Fruit fly (Drosophila melanogaster) whole organism, adult: ENCODE measurements around the gene sky.

Experiments used
- CG11617 ChIP-seq: fragments of 200-800 bp; sonication (Bioruptor generic); optimal IDR thresholded peaks from 2 replicates; lab custom pipeline; 2017; ENCODE audit warnings: mild to moderate bottlenecking, missing biosample characterization, missing genetic modification reagents, missing genetic modification characterization
- CG12768 ChIP-seq: fragments of 200-800 bp; sonication (Bioruptor generic); optimal IDR thresholded peaks from 2 replicates; lab custom pipeline; 2017; ENCODE audit warnings: missing biosample characterization, missing genetic modification characterization, mild to moderate bottlenecking, moderate library complexity, missing genetic modification reagents
- CG1620 ChIP-seq: fragments of 200-800 bp; sonication (Bioruptor generic); optimal IDR thresholded peaks from 2 replicates; lab custom pipeline; 2016; ENCODE audit warnings: missing biosample characterization, missing genetic modification characterization
- CG33017 ChIP-seq: fragments of 200-800 bp; sonication (Bioruptor generic); optimal IDR thresholded peaks from 2 replicates; lab custom pipeline; 2018; ENCODE audit warnings: missing biosample characterization, mild to moderate bottlenecking, missing genetic modification characterization, moderate library complexity
- Clk ChIP-seq: fragments of 200-800 bp; sonication (Bioruptor generic); optimal IDR thresholded peaks from 2 replicates; lab custom pipeline; 2017; ENCODE audit warnings: missing biosample characterization, missing genetic modification characterization
- bab1 ChIP-seq: fragments of 200-800 bp; sonication (Bioruptor generic); optimal IDR thresholded peaks from 3 replicates; lab custom pipeline; 2019; ENCODE audit warnings: missing biosample characterization, mild to moderate bottlenecking, missing genetic modification characterization, moderate library complexity
- cic ChIP-seq: fragments of 200-800 bp; sonication (Bioruptor generic); optimal IDR thresholded peaks from 2 replicates; lab custom pipeline; 2017; ENCODE audit warnings: missing biosample characterization, mild to moderate bottlenecking, missing genetic modification characterization, moderate library complexity
- kay ChIP-seq: fragments of 200-800 bp; sonication (Bioruptor generic); peaks from one replicate; lab custom pipeline; 2016; ENCODE audit warnings: missing biosample characterization, missing genetic modification characterization, borderline replicate concordance
- pad ChIP-seq: fragments of 200-800 bp; sonication (Bioruptor generic); optimal IDR thresholded peaks from 3 replicates; lab custom pipeline; 2017; ENCODE audit warnings: missing biosample characterization, missing genetic modification characterization, mild to moderate bottlenecking, moderate library complexity, missing genetic modification reagents
- tj ChIP-seq: fragments of 200-800 bp; sonication (Bioruptor generic); optimal IDR thresholded peaks from 3 replicates; lab custom pipeline; 2017; ENCODE audit warnings: missing biosample characterization, mild to moderate bottlenecking, missing genetic modification characterization, moderate library complexity

- no peak for TF ChIP-seq Clk (GFP tag; lab: Kevin White, UChicago)
- TF ChIP-seq CG1620, result no peak
- no peak for TF ChIP-seq bab1 (GFP tag; lab: Kevin White, UChicago)
- no peak for TF ChIP-seq kay (GFP tag; lab: Kevin White, UChicago)
- TF ChIP-seq CG11617 (GFP tag; lab: Kevin White, UChicago), result no peak
- TF ChIP-seq tj (GFP tag; lab: Kevin White, UChicago), result no peak
- no peak for TF ChIP-seq CG33017 (tag; lab: Kevin White, UChicago)
- no peak for TF ChIP-seq pad (GFP tag; lab: Kevin White, UChicago)
- TF ChIP-seq cic (GFP tag; lab: Kevin White, UChicago), result no peak
- no peak for TF ChIP-seq CG12768
These were observed 26.3 kb upstream of the sky start for dm6 chr2L:20944886-20945558.
